Worm (Caenorhabditis elegans) whole organism, L4 larva: ENCODE results near the gene Y37B11A.3.

Experiments
- F26F4.8 ChIP-seq: fragments of 200-800 bp; sonication (Bioruptor generic); conservative IDR thresholded peaks from 2 replicates; pipeline ENCODE4 v1.3.6; 2022; ENCODE audit warnings: missing genetic modification characterization, missing compliant biosample characterization
- F37D6.2 ChIP-seq: sonication (generic microtip); optimal IDR thresholded peaks from 2 replicates; lab custom pipeline; 2016; ENCODE audit warnings: mild to moderate bottlenecking, missing genetic modification characterization, missing compliant biosample characterization
- Y48G9A.11 ChIP-seq: fragments of 200-800 bp; sonication (Bioruptor generic); IDR thresholded peaks from 2 replicates; pipeline ENCODE4 v1.3.6; 2022; ENCODE audit warnings: missing genetic modification reagents, missing genetic modification characterization, missing compliant biosample characterization
- ZK546.5 ChIP-seq, 2 experiments: sonication (generic microtip); optimal IDR thresholded peaks; 2 replicates each; lab custom pipeline; 2017; ENCODE audit warnings: missing biosample characterization in 2 of 2, missing genetic modification characterization in 2 of 2
- aha-1 ChIP-seq: fragments of 150-350 bp; peaks from one replicate; lab custom pipeline; 2014; ENCODE audit warnings: missing biosample characterization, missing genetic modification characterization
- arid-1 ChIP-seq: fragments of 200-800 bp; sonication (Bioruptor generic); conservative IDR thresholded peaks from 2 replicates; pipeline ENCODE4 v1.3.6; 2022; ENCODE audit warnings: missing genetic modification reagents, missing genetic modification characterization, missing compliant biosample characterization
- attf-4 ChIP-seq: sonication (generic microtip); optimal IDR thresholded peaks from 3 replicates; lab custom pipeline; 2017; ENCODE audit warnings: missing biosample characterization, missing genetic modification characterization
- ceh-20 ChIP-seq: fragments of 200-800 bp; sonication (Bioruptor generic); IDR thresholded peaks from 2 replicates; pipeline ENCODE4 v1.3.6; 2022; ENCODE audit warnings: missing genetic modification reagents, missing genetic modification characterization, missing compliant biosample characterization
- ceh-32 ChIP-seq: sonication (generic microtip); optimal IDR thresholded peaks from 2 replicates; lab custom pipeline; 2016; ENCODE audit warnings: mild to moderate bottlenecking, missing genetic modification characterization, missing compliant biosample characterization; ENCODE audit not compliant: poor library complexity
- ceh-62 ChIP-seq: sonication (generic microtip); optimal IDR thresholded peaks from 2 replicates; lab custom pipeline; 2017; ENCODE audit warnings: missing biosample characterization, missing genetic modification characterization
- ceh-82 ChIP-seq: sonication (generic microtip); optimal IDR thresholded peaks from 2 replicates; lab custom pipeline; 2017; ENCODE audit warnings: missing biosample characterization, missing genetic modification characterization
- ctbp-1 ChIP-seq: fragments of 200-800 bp; sonication (Bioruptor generic); IDR thresholded peaks from 2 replicates; pipeline ENCODE4 v1.3.6; 2022; ENCODE audit warnings: missing genetic modification reagents, missing genetic modification characterization, missing compliant biosample characterization
- dmd-6 ChIP-seq: fragments of 200-800 bp; sonication (Bioruptor generic); IDR thresholded peaks from 2 replicates; pipeline ENCODE4 v1.3.6; 2022; ENCODE audit warnings: missing genetic modification reagents, missing genetic modification characterization, missing compliant biosample characterization
- dmd-8 ChIP-seq: fragments of 200-800 bp; sonication (Bioruptor generic); IDR thresholded peaks from 2 replicates; pipeline ENCODE4 v1.3.6; 2022; ENCODE audit warnings: missing genetic modification characterization, missing compliant biosample characterization
- dpl-1 ChIP-seq: fragments of 150-350 bp; optimal IDR thresholded peaks from 2 replicates; lab custom pipeline; 2014; ENCODE audit warnings: missing biosample characterization, missing genetic modification reagents, missing genetic modification characterization
- egl-27 ChIP-seq: sonication (generic microtip); optimal IDR thresholded peaks from 3 replicates; lab custom pipeline; 2017; ENCODE audit warnings: missing biosample characterization, missing genetic modification reagents, missing genetic modification characterization
- fkh-10 ChIP-seq: fragments of 150-350 bp; optimal IDR thresholded peaks from 2 replicates; lab custom pipeline; 2014; ENCODE audit warnings: missing biosample characterization, missing genetic modification reagents, missing genetic modification characterization
- fos-1 ChIP-seq: fragments of 150-350 bp; optimal IDR thresholded peaks from 2 replicates; lab custom pipeline; 2014; ENCODE audit warnings: missing biosample characterization, missing genetic modification characterization
- gei-8 ChIP-seq: fragments of 200-800 bp; sonication (Bioruptor generic); optimal IDR thresholded peaks from 2 replicates; lab custom pipeline; 2018; ENCODE audit warnings: mild to moderate bottlenecking, missing genetic modification characterization, missing compliant biosample characterization
- hif-1 ChIP-seq, 2 experiments: sonication (generic microtip); optimal IDR thresholded peaks; 2 replicates each; lab custom pipeline; 2016 to 2017; ENCODE audit warnings: missing compliant biosample characterization in 2 of 2, missing genetic modification characterization in 2 of 2, missing genetic modification reagents in 2 of 2, missing genotype in 2 of 2, mild to moderate bottlenecking in 1 of 2
- hmg-1.1 ChIP-seq: fragments of 200-800 bp; sonication (Bioruptor generic); IDR thresholded peaks from 2 replicates; pipeline ENCODE4 v1.3.6; 2022; ENCODE audit warnings: missing genetic modification reagents, missing genetic modification characterization, missing compliant biosample characterization
- lin-1 ChIP-seq: fragments of 200-800 bp; sonication (Bioruptor generic); IDR thresholded peaks from 2 replicates; pipeline ENCODE4 v1.3.6; 2022; ENCODE audit warnings: missing genetic modification reagents, missing genetic modification characterization, missing compliant biosample characterization
- lin-15B ChIP-seq: fragments of 150-350 bp; sonication (generic microtip); optimal IDR thresholded peaks from 3 replicates; lab custom pipeline; 2014; ENCODE audit warnings: missing biosample characterization, missing genetic modification characterization
- lin-29 ChIP-seq: fragments of 200-800 bp; sonication (Bioruptor generic); IDR thresholded peaks from 2 replicates; pipeline ENCODE4 v1.3.6; 2022; ENCODE audit warnings: missing genetic modification reagents, missing genetic modification characterization, missing compliant biosample characterization
- lir-3 ChIP-seq: sonication (generic microtip); optimal IDR thresholded peaks from 2 replicates; lab custom pipeline; 2016; ENCODE audit warnings: mild to moderate bottlenecking, missing genetic modification characterization, missing compliant biosample characterization
- lsy-2 ChIP-seq, 2 experiments: fragments of 150-350 bp in 1 of 2; sonication (generic microtip) in 1 of 2; optimal IDR thresholded peaks; 2 replicates each; lab custom pipeline; 2014 to 2017; ENCODE audit warnings: missing biosample characterization in 2 of 2, missing genetic modification characterization in 2 of 2
- madf-9 ChIP-seq: fragments of 200-800 bp; sonication (Bioruptor generic); conservative IDR thresholded peaks from 2 replicates; pipeline ENCODE4 v1.3.6; 2022; ENCODE audit warnings: missing genetic modification reagents, missing genetic modification characterization, missing compliant biosample characterization
- mes-2 ChIP-seq: sonication (generic microtip); optimal IDR thresholded peaks from 2 replicates; lab custom pipeline; 2016; ENCODE audit warnings: missing genotype, mild to moderate bottlenecking, missing genetic modification characterization, missing compliant biosample characterization; ENCODE audit not compliant: poor library complexity, severe bottlenecking
- mxl-2 ChIP-seq: fragments of 200-800 bp; sonication (Bioruptor generic); conservative IDR thresholded peaks from 2 replicates; pipeline ENCODE4 v1.3.6; 2022; ENCODE audit warnings: missing genetic modification reagents, missing genetic modification characterization, missing compliant biosample characterization
- nhr-11 ChIP-seq: fragments of 150-350 bp; optimal IDR thresholded peaks from 2 replicates; lab custom pipeline; 2014; ENCODE audit warnings: missing biosample characterization, missing genetic modification characterization
- nhr-111 ChIP-seq: fragments of 200-800 bp; sonication (Bioruptor generic); optimal IDR thresholded peaks from 2 replicates; lab custom pipeline; 2018; ENCODE audit warnings: mild to moderate bottlenecking, missing genetic modification characterization, missing compliant biosample characterization
- nhr-25 ChIP-seq: sonication (generic microtip); optimal IDR thresholded peaks from 2 replicates; lab custom pipeline; 2017; ENCODE audit warnings: missing genetic modification characterization, mild to moderate bottlenecking, missing compliant biosample characterization, antibody characterized with exemption, moderate library complexity, borderline replicate concordance; ENCODE audit not compliant: insufficient read depth
- nhr-28 ChIP-seq: fragments of 150-350 bp; optimal IDR thresholded peaks from 2 replicates; lab custom pipeline; 2014; ENCODE audit warnings: missing biosample characterization, missing genetic modification characterization
- nhr-76 ChIP-seq: fragments of 150-350 bp; optimal IDR thresholded peaks from 2 replicates; lab custom pipeline; 2014; ENCODE audit warnings: missing biosample characterization, missing genetic modification characterization
- nhr-77 ChIP-seq: fragments of 150-350 bp; optimal IDR thresholded peaks from 2 replicates; lab custom pipeline; 2014; ENCODE audit warnings: missing biosample characterization, missing genetic modification characterization
- pha-4 ChIP-seq, 2 experiments: fragments of 150-350 bp in 1 of 2; fragments of 200-800 bp in 1 of 2; sonication (Bioruptor generic) in 1 of 2; IDR thresholded peaks in 1 of 2; optimal IDR thresholded peaks in 1 of 2; 2 replicates each; pipeline versions ENCODE4 v1.3.6 to Lab custom; 2014 to 2022; ENCODE audit warnings: missing genetic modification characterization in 2 of 2, missing genetic modification reagents in 2 of 2, missing biosample characterization in 1 of 2, missing compliant biosample characterization in 1 of 2
- saeg-2 ChIP-seq: fragments of 200-800 bp; sonication (Bioruptor generic); IDR thresholded peaks from 2 replicates; pipeline ENCODE4 v1.3.6; 2022; ENCODE audit warnings: missing genetic modification reagents, missing genetic modification characterization, missing compliant biosample characterization
- skn-1 ChIP-seq: fragments of 150-350 bp; optimal IDR thresholded peaks from 2 replicates; lab custom pipeline; 2014; ENCODE audit warnings: missing biosample characterization, missing genetic modification characterization
- snpc-1.2 ChIP-seq: fragments of 200-800 bp; sonication (Bioruptor generic); IDR thresholded peaks from 2 replicates; pipeline ENCODE4 v1.3.6; 2022; ENCODE audit warnings: missing genetic modification reagents, missing genetic modification characterization, missing compliant biosample characterization
- tag-97 ChIP-seq: fragments of 200-800 bp; sonication (Bioruptor generic); IDR thresholded peaks from 2 replicates; pipeline ENCODE4 v1.3.6; 2022; ENCODE audit warnings: missing genetic modification characterization, missing compliant biosample characterization
- unc-130 ChIP-seq: sonication (generic microtip); optimal IDR thresholded peaks from 2 replicates; lab custom pipeline; 2016; ENCODE audit warnings: missing genetic modification reagents, missing genetic modification characterization, missing compliant biosample characterization
- vab-7 ChIP-seq: fragments of 200-800 bp; sonication (Bioruptor generic); IDR thresholded peaks from 2 replicates; pipeline ENCODE4 v1.3.6; 2022; ENCODE audit warnings: missing genetic modification reagents, missing genetic modification characterization, missing compliant biosample characterization
- ztf-11 ChIP-seq: fragments of 150-350 bp; optimal IDR thresholded peaks from 2 replicates; lab custom pipeline; 2014; ENCODE audit warnings: missing biosample characterization, missing genetic modification characterization
- ztf-7 ChIP-seq: fragments of 150-350 bp; optimal IDR thresholded peaks from 2 replicates; lab custom pipeline; 2014; ENCODE audit warnings: missing biosample characterization, missing genetic modification characterization

Y37B11A.3 gene

ce11 chrIII:5750503-5750902 lies 34.6 kb downstream of the Y37B11A.3 start:
- TF ChIP-seq pha-4 (GFP tag; IDR thresholded peaks at IDR 0.05; lab: Robert Waterston, UW) (no peak), pha-4 (tag; optimal IDR thresholded peaks at IDR 0.05; lab: Kevin White, UChicago) (no peak), mxl-2 (GFP tag; lab: Robert Waterston, UW) (no peak), ctbp-1 (GFP tag; lab: Robert Waterston, UW) (no peak), ceh-32 (tag; lab: Kevin White, UChicago) (no peak), fkh-10 (GFP tag; lab: Kevin White, UChicago) (no peak), mes-2 (tag; lab: Kevin White, UChicago) (no peak), ceh-62 (no peak), nhr-77 (tag; lab: Kevin White, UChicago) (no peak), lin-29 (no peak), lsy-2 (tag; optimal IDR thresholded peaks at IDR 0.05; lab: Kevin White, UChicago) (no peak), unc-130 (GFP tag; lab: Kevin White, UChicago) (no peak), lir-3 (tag; lab: Kevin White, UChicago) (no peak), snpc-1.2 (GFP tag; lab: Robert Waterston, UW) (no peak), saeg-2 (GFP tag; lab: Robert Waterston, UW) (no peak), vab-7 (GFP tag; lab: Robert Waterston, UW) (no peak), gei-8 (no peak), nhr-28 (tag; lab: Kevin White, UChicago) (no peak), ZK546.5 (tag; optimal IDR thresholded peaks at IDR 0.05; lab: Kevin White, UChicago) (no peak), nhr-111 (GFP tag; lab: Kevin White, UChicago) (no peak)

DNA sequence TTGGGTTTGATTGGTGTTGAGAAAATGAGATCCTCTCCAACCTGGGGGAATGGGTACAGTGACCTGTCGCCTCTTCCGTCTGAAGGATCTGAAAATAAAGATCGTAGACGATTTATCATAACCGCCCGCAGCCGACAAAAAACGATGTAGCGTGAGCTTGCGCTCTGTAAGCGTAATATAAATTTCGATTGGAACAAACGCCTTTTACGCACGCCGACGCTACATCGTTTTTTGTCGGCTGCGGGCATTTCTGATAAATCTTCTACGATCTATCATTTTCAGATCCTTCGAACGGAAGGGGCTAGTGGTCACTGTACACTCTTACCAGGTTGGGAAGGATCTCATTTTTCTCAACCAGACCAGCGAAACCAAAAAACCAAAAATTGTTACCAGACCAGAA lies 36.8 kb downstream of the Y37B11A.3 start:
- peak; percentile 63 for TF ChIP-seq aha-1 (tag; lab: Kevin White, UChicago)
- TF ChIP-seq Y48G9A.11 (GFP tag; lab: Robert Waterston, UW), result no peak

- no peak for TF ChIP-seq hif-1 (tag; optimal IDR thresholded peaks at IDR 0.05; lab: Kevin White, UChicago)
- no peak for TF ChIP-seq vab-7 (GFP tag; lab: Robert Waterston, UW)
- TF ChIP-seq madf-9 (GFP tag; lab: Robert Waterston, UW), result no peak
- no peak for TF ChIP-seq arid-1 (GFP tag; lab: Robert Waterston, UW)
- no peak for TF ChIP-seq ceh-62
- no peak for TF ChIP-seq fos-1 (tag; lab: Kevin White, UChicago)
- TF ChIP-seq attf-4, result no peak
- TF ChIP-seq lin-29, result no peak
- no peak for TF ChIP-seq mxl-2 (GFP tag; lab: Robert Waterston, UW)
- no peak for TF ChIP-seq ztf-7
- TF ChIP-seq ceh-82, result no peak
- TF ChIP-seq dpl-1, result no peak
- no peak for TF ChIP-seq hmg-1.1
- no peak for TF ChIP-seq lin-1 (GFP tag; lab: Robert Waterston, UW)
- TF ChIP-seq egl-27 (tag; lab: Kevin White, UChicago), result no peak
These were observed 37.9 kb downstream of the Y37B11A.3 start, which contains the start of gene B0244.4 for ce11 chrIII:5747185-5747584. Gene B0244.4, plus strand, starts transcription at chrIII:5747485.

DNA sequence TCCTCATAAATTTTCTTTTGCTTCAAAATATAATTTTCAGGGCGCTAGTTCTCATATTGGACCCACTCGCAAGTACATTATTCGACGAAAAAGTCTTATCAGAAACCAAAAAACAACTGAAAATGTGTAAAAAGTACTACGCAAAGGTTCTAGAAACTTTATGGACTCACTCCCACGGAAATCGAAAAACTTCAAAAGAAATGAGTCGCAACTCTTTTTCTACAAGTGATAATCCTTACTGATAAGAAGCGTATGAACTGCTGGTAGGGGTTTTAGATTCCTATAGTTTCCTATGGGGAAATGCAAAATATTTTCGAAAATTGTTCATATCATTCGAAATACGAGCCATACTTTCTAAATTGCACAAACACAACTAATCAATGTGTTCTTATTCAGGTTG lies 40.5 kb downstream of the Y37B11A.3 start, which contains the start of gene B0244.5:
B0244.5 (plus strand) TSS at position 301 of the 400 bp plus-strand sequence.
- TF ChIP-seq ztf-11 (tag; lab: Kevin White, UChicago), result no peak
- TF ChIP-seq dmd-6 (GFP tag; lab: Robert Waterston, UW), result no peak
- TF ChIP-seq F37D6.2 (tag; lab: Kevin White, UChicago), result no peak
- TF ChIP-seq dmd-8 (GFP tag; lab: Robert Waterston, UW), result no peak
- TF ChIP-seq nhr-76 (tag; lab: Kevin White, UChicago), result no peak
- TF ChIP-seq dpl-1, result no peak
- no peak for TF ChIP-seq skn-1 (tag; lab: Kevin White, UChicago)
- TF ChIP-seq nhr-11 (tag; lab: Kevin White, UChicago), result no peak
- no peak for TF ChIP-seq lsy-2 (tag; optimal IDR thresholded peaks at IDR 0.05; lab: Kevin White, UChicago)
- no peak for TF ChIP-seq nhr-25 (tag; lab: Kevin White, UChicago)
- no peak for TF ChIP-seq lin-15B (tag; lab: Kevin White, UChicago)
- no peak for TF ChIP-seq tag-97 (GFP tag; lab: Robert Waterston, UW)
- TF ChIP-seq gei-8, result no peak
- no peak for TF ChIP-seq ceh-20 (GFP tag; lab: Robert Waterston, UW)
- no peak for TF ChIP-seq F26F4.8 (GFP tag; lab: Robert Waterston, UW)
